Fruit fly (Drosophila melanogaster) S2 (cell line): ENCODE measurements around the gene lsn.

Experiments
- CG8478 ChIP-seq: fragments of >200 bp; optimal IDR thresholded peaks from 2 replicates; lab custom pipeline; 2018
- CTCF ChIP-seq, 2 experiments: fragments of >200 bp; optimal IDR thresholded peaks; 2 replicates each; lab custom pipeline; 2018

- no peak for TF ChIP-seq CG8478
- no peak for TF ChIP-seq CTCF (optimal IDR thresholded peaks at IDR 0.05; lab: Kevin White, UChicago)
Measured at dm6 chr3R:21825775-21826558, 39.0 kb upstream of the lsn start.
